Worm (Caenorhabditis elegans) whole organism, L4 larva: Measurements from ENCODE around the gene obr-1.
"Not testable (repeated sequence)": the region's sequence is repeated elsewhere in the genome, so short reads cannot be mapped to it uniquely, and the experiment has no call there.

Source experiments
- R02D3.7 ChIP-seq: fragments of 150-350 bp; sonication (generic microtip); optimal IDR thresholded peaks from 3 replicates; lab custom pipeline; 2014; ENCODE audit warnings: missing biosample characterization, missing genetic modification characterization
- Y5F2A.4 ChIP-seq: fragments of 200-800 bp; sonication (Bioruptor generic); optimal IDR thresholded peaks from 2 replicates; lab custom pipeline; 2018; ENCODE audit warnings: mild to moderate bottlenecking, missing genetic modification characterization, missing compliant biosample characterization
- aha-1 ChIP-seq: fragments of 150-350 bp; peaks from one replicate; lab custom pipeline; 2014; ENCODE audit warnings: missing biosample characterization, missing genetic modification characterization
- arid-1 ChIP-seq: fragments of 200-800 bp; sonication (Bioruptor generic); conservative IDR thresholded peaks from 2 replicates; pipeline ENCODE4 v1.3.6; 2022; ENCODE audit warnings: missing genetic modification reagents, missing genetic modification characterization, missing compliant biosample characterization
- ceh-28 ChIP-seq: fragments of 150-350 bp; optimal IDR thresholded peaks from 2 replicates; lab custom pipeline; 2014; ENCODE audit warnings: missing biosample characterization, missing genetic modification reagents, missing genetic modification characterization
- ceh-32 ChIP-seq: sonication (generic microtip); optimal IDR thresholded peaks from 2 replicates; lab custom pipeline; 2016; ENCODE audit warnings: mild to moderate bottlenecking, missing genetic modification characterization, missing compliant biosample characterization; ENCODE audit not compliant: poor library complexity
- ceh-44 ChIP-seq: fragments of 200-800 bp; sonication (Bioruptor generic); IDR thresholded peaks from 2 replicates; pipeline ENCODE4 v1.3.6; 2022; ENCODE audit warnings: missing genetic modification reagents, missing genetic modification characterization, missing compliant biosample characterization
- ceh-82 ChIP-seq: sonication (generic microtip); optimal IDR thresholded peaks from 2 replicates; lab custom pipeline; 2017; ENCODE audit warnings: missing biosample characterization, missing genetic modification characterization
- cey-2 ChIP-seq: sonication (generic microtip); optimal IDR thresholded peaks from 3 replicates; lab custom pipeline; 2017; ENCODE audit warnings: missing genetic modification characterization, mild to moderate bottlenecking, missing compliant biosample characterization, antibody characterized with exemption, borderline replicate concordance; ENCODE audit not compliant: insufficient read depth
- daf-16 ChIP-seq, 3 experiments: sonication (generic microtip); optimal IDR thresholded peaks; 2 replicates each; lab custom pipeline; 2016 to 2017; ENCODE audit warnings: missing genetic modification characterization in 3 of 3, missing genetic modification reagents in 3 of 3, mild to moderate bottlenecking in 2 of 3, missing compliant biosample characterization in 2 of 3, missing biosample characterization in 1 of 3, moderate library complexity in 1 of 3
- dmd-6 ChIP-seq: fragments of 200-800 bp; sonication (Bioruptor generic); IDR thresholded peaks from 2 replicates; pipeline ENCODE4 v1.3.6; 2022; ENCODE audit warnings: missing genetic modification reagents, missing genetic modification characterization, missing compliant biosample characterization
- dmd-9 ChIP-seq: fragments of 200-800 bp; sonication (Bioruptor generic); IDR thresholded peaks from 2 replicates; pipeline ENCODE4 v1.3.6; 2022; ENCODE audit warnings: missing genetic modification reagents, missing genetic modification characterization, missing compliant biosample characterization
- hlh-30 ChIP-seq: sonication (generic microtip); optimal IDR thresholded peaks from 2 replicates; lab custom pipeline; 2017; ENCODE audit warnings: antibody characterized with exemption, mild to moderate bottlenecking, missing genetic modification characterization, missing compliant biosample characterization; ENCODE audit not compliant: insufficient read depth
- lin-1 ChIP-seq: fragments of 200-800 bp; sonication (Bioruptor generic); IDR thresholded peaks from 2 replicates; pipeline ENCODE4 v1.3.6; 2022; ENCODE audit warnings: missing genetic modification reagents, missing genetic modification characterization, missing compliant biosample characterization
- lin-13 ChIP-seq: fragments of 150-350 bp; optimal IDR thresholded peaks from 2 replicates; lab custom pipeline; 2014; ENCODE audit warnings: missing biosample characterization, missing genetic modification reagents, missing genetic modification characterization
- lin-15B ChIP-seq: fragments of 150-350 bp; sonication (generic microtip); optimal IDR thresholded peaks from 3 replicates; lab custom pipeline; 2014; ENCODE audit warnings: missing biosample characterization, missing genetic modification characterization
- lin-39 ChIP-seq: fragments of 150-350 bp; optimal IDR thresholded peaks from 2 replicates; lab custom pipeline; 2014; ENCODE audit warnings: missing biosample characterization, missing genetic modification reagents, missing genetic modification characterization
- madf-9 ChIP-seq: fragments of 200-800 bp; sonication (Bioruptor generic); conservative IDR thresholded peaks from 2 replicates; pipeline ENCODE4 v1.3.6; 2022; ENCODE audit warnings: missing genetic modification reagents, missing genetic modification characterization, missing compliant biosample characterization
- mdl-1 ChIP-seq, 2 experiments: fragments of 150-350 bp in 1 of 2; sonication (generic microtip) in 1 of 2; optimal IDR thresholded peaks; 2 replicates each; lab custom pipeline; 2014 to 2017; ENCODE audit warnings: missing biosample characterization in 2 of 2, missing genetic modification characterization in 2 of 2
- mep-1 ChIP-seq: fragments of 150-350 bp; sonication (generic microtip); optimal IDR thresholded peaks from 3 replicates; lab custom pipeline; 2014; ENCODE audit warnings: missing biosample characterization, missing genetic modification characterization
- mxl-3 ChIP-seq: fragments of 200-800 bp; sonication (Bioruptor generic); optimal IDR thresholded peaks from 2 replicates; lab custom pipeline; 2018; ENCODE audit warnings: mild to moderate bottlenecking, missing genetic modification characterization, missing compliant biosample characterization
- nhr-42 ChIP-seq: fragments of 200-800 bp; sonication (Bioruptor generic); IDR thresholded peaks from 2 replicates; pipeline ENCODE4 v1.3.6; 2022; ENCODE audit warnings: missing genetic modification characterization, missing compliant biosample characterization
- nhr-77 ChIP-seq: fragments of 150-350 bp; optimal IDR thresholded peaks from 2 replicates; lab custom pipeline; 2014; ENCODE audit warnings: missing biosample characterization, missing genetic modification characterization
- skn-1 ChIP-seq: fragments of 150-350 bp; optimal IDR thresholded peaks from 2 replicates; lab custom pipeline; 2014; ENCODE audit warnings: missing biosample characterization, missing genetic modification characterization
- zfp-2 ChIP-seq: sonication (generic microtip); optimal IDR thresholded peaks from 2 replicates; lab custom pipeline; 2016; ENCODE audit warnings: mild to moderate bottlenecking, missing genetic modification characterization, missing compliant biosample characterization
- zfp-3 ChIP-seq: fragments of 200-800 bp; sonication (Bioruptor generic); conservative IDR thresholded peaks from 2 replicates; pipeline ENCODE4 v1.3.6; 2022; ENCODE audit warnings: missing genetic modification reagents, missing genetic modification characterization, missing compliant biosample characterization

The obr-1 gene

DNA sequence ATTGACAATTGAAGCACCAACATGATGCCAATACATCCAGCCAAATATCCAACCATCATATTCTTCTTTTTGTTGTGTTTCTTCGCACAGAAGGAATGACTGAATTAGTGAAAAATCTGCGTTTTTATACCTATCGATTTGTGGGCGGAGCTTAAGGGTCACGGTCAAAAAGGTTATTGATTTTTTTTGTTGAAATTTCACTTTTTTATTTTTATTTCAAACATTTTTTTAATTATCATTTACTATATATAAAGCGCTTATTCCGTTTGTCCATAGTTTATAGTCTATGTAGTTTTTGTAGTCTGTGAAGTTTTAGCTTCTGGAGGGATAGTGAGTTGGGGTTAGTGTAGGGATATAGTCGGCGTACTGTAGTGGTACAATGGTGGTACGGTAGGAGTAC is 46.7 kb downstream of the obr-1 start, which contains the start of gene Y47D3A.13:
Gene Y47D3A.13 (minus strand): TSS at position 101 of the 400 bp plus-strand sequence.
- not testable (repeated sequence) for TF ChIP-seq madf-9 (GFP tag; lab: Robert Waterston, UW); ceh-32 (tag; lab: Kevin White, UChicago); zfp-3 (GFP tag; lab: Robert Waterston, UW)

ce11 chrIII:11221583-11222191 is 49.0 kb downstream of the obr-1 start:
- TF ChIP-seq Y5F2A.4 (GFP tag; lab: Kevin White, UChicago) (no peak), ceh-28 (tag; lab: Kevin White, UChicago) (peak; percentile 99), ceh-44 (no peak), nhr-42 (no peak), skn-1 (tag; lab: Kevin White, UChicago) (no peak), daf-16 (GFP tag; optimal IDR thresholded peaks at IDR 0.05; lab: Kevin White, UChicago) (no peak), daf-16 (tag; optimal IDR thresholded peaks at IDR 0.05; lab: Kevin White, UChicago) (no peak)

DNA sequence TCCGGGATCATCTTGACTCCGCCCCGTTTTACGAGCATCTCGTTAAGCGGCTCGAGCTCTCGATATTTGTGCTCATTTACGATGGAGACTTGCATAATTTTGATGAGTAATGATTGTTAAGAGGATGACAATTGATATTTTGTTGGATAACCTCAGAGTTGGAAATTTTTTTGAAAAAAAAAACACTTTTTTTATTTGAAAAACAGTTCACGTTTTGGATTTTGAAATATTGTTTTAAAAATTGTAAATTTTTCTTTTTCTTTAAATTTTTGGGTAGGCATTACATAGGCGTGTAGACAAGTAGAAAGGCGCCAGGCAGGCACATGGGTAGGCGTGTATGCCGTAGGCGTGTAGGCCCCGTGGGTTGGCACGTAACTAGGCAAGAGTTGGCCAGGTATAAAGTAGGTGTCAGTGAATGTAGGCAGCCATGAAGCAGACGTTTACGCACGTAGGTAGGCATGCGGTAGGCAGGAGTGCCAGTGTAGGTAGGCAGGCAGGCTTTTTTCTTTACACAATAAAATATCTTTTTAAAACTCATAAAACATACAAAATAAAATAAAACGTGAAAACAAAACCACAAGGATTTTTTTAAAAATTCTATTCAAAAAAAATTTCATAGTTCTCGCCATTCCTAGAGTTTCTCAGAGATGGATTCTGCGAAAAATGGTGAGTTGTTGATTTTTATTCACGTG is 52.4 kb downstream of the obr-1 start, which contains the start of the genes tbx-34 and wht-8:
Gene tbx-34 (minus strand): TSS at position 101 of the 692 bp plus-strand sequence.
Gene wht-8 (plus strand): TSS at position 642 of the 692 bp plus-strand sequence.
- TF ChIP-seq lin-13 (GFP tag; lab: Kevin White, UChicago) (no peak), skn-1 (tag; lab: Kevin White, UChicago) (no peak), lin-39 (no peak), lin-1 (GFP tag; lab: Robert Waterston, UW) (no peak), mxl-3 (GFP tag; lab: Kevin White, UChicago) (no peak), ceh-82 (tag; lab: Kevin White, UChicago) (no peak), cey-2 (tag; lab: Kevin White, UChicago) (no peak), dmd-9 (no peak), nhr-77 (tag; lab: Kevin White, UChicago) (no peak), dmd-6 (GFP tag; lab: Robert Waterston, UW) (no peak), Y5F2A.4 (GFP tag; lab: Kevin White, UChicago) (no peak), zfp-2 (tag; lab: Kevin White, UChicago) (no peak)

DNA sequence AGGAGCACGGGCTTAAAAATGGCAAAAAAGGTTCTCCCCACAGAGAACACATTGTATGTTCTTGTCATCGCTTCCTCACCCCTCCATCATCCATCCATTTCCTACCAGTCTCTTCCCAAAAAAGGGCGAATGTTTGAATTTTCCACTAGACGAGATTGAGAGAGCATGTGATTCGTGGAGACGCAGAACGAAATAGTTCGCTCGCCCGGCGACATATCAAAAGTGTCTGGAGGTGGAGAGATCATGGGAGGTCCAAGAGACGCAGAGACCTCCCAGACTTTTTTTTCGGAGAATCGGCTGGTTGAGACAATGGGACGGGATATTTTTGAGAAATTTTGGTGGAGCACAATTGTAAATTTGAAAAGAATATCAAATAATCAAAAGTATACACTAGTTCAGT is 62.3 kb downstream of the obr-1 start:
- TF ChIP-seq mep-1 (tag; lab: Kevin White, UChicago) = no peak
- TF ChIP-seq aha-1 = peak; percentile 29
- no peak for TF ChIP-seq R02D3.7 (tag; lab: Kevin White, UChicago)
- no peak for TF ChIP-seq hlh-30 (tag; lab: Kevin White, UChicago)

DNA sequence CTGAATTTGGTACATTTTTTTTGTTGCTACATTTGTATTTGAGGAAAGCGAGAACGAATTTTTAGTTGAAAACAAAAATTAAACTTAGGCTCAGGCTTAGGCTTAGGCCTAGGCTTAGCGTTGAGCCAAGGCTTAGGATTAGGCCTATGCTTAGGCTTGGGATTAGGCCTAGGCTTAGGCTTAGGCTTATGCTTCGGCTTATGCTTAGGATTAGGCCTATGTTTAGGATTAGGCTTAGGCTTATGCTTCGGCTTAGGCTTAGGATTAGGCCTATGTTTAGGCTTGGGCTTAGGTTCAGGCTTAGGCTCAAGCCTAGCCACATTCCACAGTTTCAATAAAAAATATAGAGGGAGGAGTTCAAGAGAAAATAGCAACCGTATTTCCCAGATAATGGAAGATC is 62.9 kb downstream of the obr-1 start:
- no peak for TF ChIP-seq arid-1 (GFP tag; lab: Robert Waterston, UW)
- no peak for TF ChIP-seq lin-15B (tag; lab: Kevin White, UChicago)
- no peak for TF ChIP-seq mdl-1 (tag; optimal IDR thresholded peaks at IDR 0.05; lab: Kevin White, UChicago)
